Fruit fly (Drosophila melanogaster): Measurements from ENCODE around the gene CG8539.
A peak's percentile ranks its signal among the peaks of the same experiment; 100 is the strongest.

CG8539 gene

DNA sequence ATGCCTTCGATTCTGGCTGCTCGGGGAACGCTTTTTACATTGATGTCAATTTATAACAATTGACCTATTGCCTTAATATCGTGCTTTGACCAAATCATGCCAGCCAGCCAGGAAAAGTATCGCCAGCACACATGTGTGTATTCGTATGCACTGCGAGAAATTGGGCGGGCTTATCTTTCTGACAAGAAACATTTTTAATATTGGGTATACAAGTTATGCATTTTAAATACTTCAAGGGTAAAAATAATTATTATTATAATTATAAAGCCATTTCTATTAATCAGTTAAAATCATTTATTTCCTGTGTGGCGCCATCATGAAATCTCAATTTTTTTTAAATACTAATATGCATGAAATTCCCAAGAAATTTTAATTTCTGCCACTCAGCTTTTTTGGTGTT is 23.2 kb upstream of the CG8539 start (continued):
- TF ChIP-seq croc (GFP tag; conservative IDR thresholded peaks at IDR 0.05) (no peak), Abd-B (GFP tag; optimal IDR thresholded peaks at IDR 0.05) (peak; percentile 9), pzg (GFP tag; optimal IDR thresholded peaks at IDR 0.05) (no peak), CG4404 (GFP tag; IDR thresholded peaks at IDR 0.05) (peak; percentile 19; the same call in 1 of the 2 replicates), Ptx1 (GFP tag; IDR thresholded peaks at IDR 0.05) (peak; percentile 34; the same call in 1 of the 2 replicates), CG10209 (GFP tag; optimal IDR thresholded peaks at IDR 0.05) (peak; percentile 28), HLH54F (GFP tag; optimal IDR thresholded peaks at IDR 0.05) (no peak), CG32772 (GFP tag; IDR thresholded peaks at IDR 0.05) (peak; percentile 48; the same call in 1 of the 2 replicates), CG7839 (tag; optimal IDR thresholded peaks at IDR 0.05) (peak; percentile 57), tgo (GFP tag; IDR thresholded peaks at IDR 0.05) (peak; percentile 31; the same call in 1 of the 3 replicates), CG13424 (tag; optimal IDR thresholded peaks at IDR 0.05) (peak; percentile 40), Xbp1 (GFP tag; optimal IDR thresholded peaks at IDR 0.05) (peak; percentile 23), Ssrp (tag; optimal IDR thresholded peaks at IDR 0.05) (peak; percentile 41), ttk (GFP tag; IDR thresholded peaks at IDR 0.05) (0 out of 2 replicates have a peak, but pooled peaks have one; percentile 15), h (optimal IDR thresholded peaks at IDR 0.05) (no peak), Oaz (GFP tag; IDR thresholded peaks at IDR 0.05) (no peak), CG8924 (tag; optimal IDR thresholded peaks at IDR 0.05) (peak; percentile 41), HHEX (GFP tag; optimal IDR thresholded peaks at IDR 0.05) (no peak), Spps (tag; optimal IDR thresholded peaks at IDR 0.05) (peak; percentile 11), CG31365 (tag; optimal IDR thresholded peaks at IDR 0.05) (no peak), Bteb2 (GFP tag; optimal IDR thresholded peaks at IDR 0.05) (no peak), Sry-δ (GFP tag; optimal IDR thresholded peaks at IDR 0.05) (no peak), bsh (GFP tag; optimal IDR thresholded peaks at IDR 0.05) (peak in 1 of 2 experiments; percentile 69), dmrt99B (tag; optimal IDR thresholded peaks at IDR 0.05) (no peak), btn (GFP tag; optimal IDR thresholded peaks at IDR 0.05) (no peak), CG2875 (GFP tag; optimal IDR thresholded peaks at IDR 0.05) (peak; percentile 21), jumu (GFP tag; optimal IDR thresholded peaks at IDR 0.05) (no peak), caup (GFP tag; optimal IDR thresholded peaks at IDR 0.05; ENCODE audit: severe bottlenecking) (no peak), ewg (GFP tag; optimal IDR thresholded peaks at IDR 0.05) (peak; percentile 9), maf-S (GFP tag; optimal IDR thresholded peaks at IDR 0.05) (no peak), lab (GFP tag; optimal IDR thresholded peaks at IDR 0.05) (no peak), CG10267 (tag; optimal IDR thresholded peaks at IDR 0.05) (no peak), Hr78 (GFP tag; optimal IDR thresholded peaks at IDR 0.05) (peak in 1 of 2 experiments; percentile 6), CG18262 (tag; optimal IDR thresholded peaks at IDR 0.05) (peak; percentile 32), CG14014 (GFP tag; IDR thresholded peaks at IDR 0.05) (peak; percentile 46; the same call in 1 of the 2 replicates), nmo (GFP tag; optimal IDR thresholded peaks at IDR 0.05) (peak; percentile 60), CG1602 (GFP tag; optimal IDR thresholded peaks at IDR 0.05) (peak; percentile 32), Dbx (GFP tag; IDR thresholded peaks at IDR 0.05) (no peak), CG6689 (GFP tag; IDR thresholded peaks at IDR 0.05) (peak; percentile 51), CG11504 (tag; optimal IDR thresholded peaks at IDR 0.05) (peak; percentile 57), sisA (GFP tag; IDR thresholded peaks at IDR 0.05) (peak; percentile 45), CG12155 (GFP tag; optimal IDR thresholded peaks at IDR 0.05) (peak; percentile 7), NFAT (GFP tag; IDR thresholded peaks at IDR 0.05) (no peak), az2 (GFP tag; optimal IDR thresholded peaks at IDR 0.05) (peak; percentile 25), E2f2 (GFP tag; IDR thresholded peaks at IDR 0.05) (0 out of 2 replicates have a peak, but pooled peaks have one; percentile 8), CG31441 (GFP tag; IDR thresholded peaks at IDR 0.05) (peak; percentile 56), corto (GFP tag; optimal IDR thresholded peaks at IDR 0.05) (no peak), CG30403 (GFP tag; optimal IDR thresholded peaks at IDR 0.05) (peak; percentile 22), otp (GFP tag; IDR thresholded peaks at IDR 0.05) (0 out of 3 replicates have a peak, but pooled peaks have one; percentile 20), Chrac-16 (GFP tag; optimal IDR thresholded peaks at IDR 0.05) (peak; percentile 7)
